Fruit fly (Drosophila melanogaster) whole organism, embryonic: Measurements from ENCODE around the gene Rcd2.

Experiments used
- Abd-B ChIP-seq: fragments of 200-800 bp; sonication (Bioruptor generic); optimal IDR thresholded peaks from 2 replicates; lab custom pipeline; 2018; ENCODE audit warnings: missing biosample characterization, mild to moderate bottlenecking, missing genetic modification characterization, moderate library complexity
- Blimp-1 ChIP-seq: fragments of 200-800 bp; sonication (Bioruptor generic); optimal IDR thresholded peaks from 3 replicates; lab custom pipeline; 2018; ENCODE audit warnings: missing biosample characterization, missing genetic modification characterization, mild to moderate bottlenecking, moderate library complexity, missing genetic modification reagents
- C15 ChIP-seq: fragments of 200-800 bp; sonication (Bioruptor generic); IDR thresholded peaks from 3 replicates; pipeline ENCODE4 v1.3.6; 2022; ENCODE audit warnings: missing biosample characterization, missing genetic modification characterization
- CG10654 ChIP-seq: fragments of 200-800 bp; sonication (Bioruptor generic); optimal IDR thresholded peaks from 2 replicates; lab custom pipeline; 2016; ENCODE audit warnings: missing biosample characterization, missing genetic modification characterization
- CG11093 ChIP-seq: fragments of 200-800 bp; sonication (Bioruptor generic); IDR thresholded peaks from 3 replicates; pipeline ENCODE4 v1.3.6; 2022; ENCODE audit warnings: missing biosample characterization, missing genetic modification characterization
- CG11504 ChIP-seq: fragments of 200-800 bp; sonication (Bioruptor generic); optimal IDR thresholded peaks from 3 replicates; lab custom pipeline; 2019; ENCODE audit warnings: missing biosample characterization, mild to moderate bottlenecking, missing genetic modification characterization, moderate library complexity
- CG13775 ChIP-seq: fragments of 200-800 bp; sonication (Bioruptor generic); optimal IDR thresholded peaks from 3 replicates; lab custom pipeline; 2017; ENCODE audit warnings: missing biosample characterization, mild to moderate bottlenecking, missing genetic modification characterization
- CG17385 ChIP-seq: fragments of 200-800 bp; sonication (Bioruptor generic); optimal IDR thresholded peaks from 3 replicates; lab custom pipeline; 2018; ENCODE audit warnings: missing biosample characterization, mild to moderate bottlenecking, missing genetic modification characterization
- CG18262 ChIP-seq: fragments of 200-800 bp; optimal IDR thresholded peaks from 3 replicates; lab custom pipeline; 2019; ENCODE audit warnings: missing biosample characterization, mild to moderate bottlenecking, missing genetic modification characterization, moderate library complexity
- CG30431 ChIP-seq: fragments of 200-800 bp; sonication (Bioruptor generic); optimal IDR thresholded peaks from 2 replicates; lab custom pipeline; 2017; ENCODE audit warnings: missing biosample characterization, missing genetic modification characterization
- CG3163 ChIP-seq: fragments of 200-800 bp; sonication (Bioruptor generic); optimal IDR thresholded peaks from 3 replicates; lab custom pipeline; 2016; ENCODE audit warnings: missing biosample characterization, missing genetic modification characterization
- CG32532 ChIP-seq: fragments of 200-800 bp; sonication (Bioruptor generic); IDR thresholded peaks from 2 replicates; pipeline ENCODE4 v1.3.6; 2022; ENCODE audit warnings: missing biosample characterization, missing genetic modification characterization
- CG4730 ChIP-seq: fragments of 200-800 bp; sonication (Bioruptor generic); IDR thresholded peaks from 2 replicates; pipeline ENCODE4 v1.3.6; 2022; ENCODE audit warnings: missing biosample characterization, missing genetic modification characterization
- CG4820 ChIP-seq: fragments of 200-800 bp; sonication (Bioruptor generic); optimal IDR thresholded peaks from 3 replicates; lab custom pipeline; 2016; ENCODE audit warnings: missing biosample characterization, missing genetic modification characterization
- CG5180 ChIP-seq: fragments of 200-800 bp; sonication (Bioruptor generic); optimal IDR thresholded peaks from 3 replicates; lab custom pipeline; 2017; ENCODE audit warnings: missing biosample characterization, missing genetic modification characterization, mild to moderate bottlenecking, moderate library complexity, missing genetic modification reagents
- CG7786 ChIP-seq: fragments of 200-800 bp; sonication (Bioruptor generic); optimal IDR thresholded peaks from 2 replicates; lab custom pipeline; 2016; ENCODE audit warnings: missing biosample characterization, missing genetic modification characterization
- CTCF ChIP-seq: fragments of 200-800 bp; sonication (Bioruptor generic); optimal IDR thresholded peaks from 2 replicates; lab custom pipeline; 2017; ENCODE audit warnings: missing biosample characterization, mild to moderate bottlenecking, missing genetic modification characterization, moderate library complexity
- CrebB ChIP-seq: fragments of 200-800 bp; sonication (Bioruptor generic); optimal IDR thresholded peaks from 3 replicates; lab custom pipeline; 2018; ENCODE audit warnings: missing biosample characterization, mild to moderate bottlenecking, missing genetic modification characterization
- D19B ChIP-seq: fragments of 200-800 bp; sonication (Bioruptor generic); optimal IDR thresholded peaks from 2 replicates; lab custom pipeline; 2017; ENCODE audit warnings: missing biosample characterization, mild to moderate bottlenecking, missing genetic modification characterization
- Dad ChIP-seq: fragments of 200-800 bp; sonication (Bioruptor generic); optimal IDR thresholded peaks from 3 replicates; lab custom pipeline; 2016; ENCODE audit warnings: missing biosample characterization, missing genetic modification characterization
- Dip2 ChIP-seq: fragments of 200-800 bp; sonication (Bioruptor generic); IDR thresholded peaks from 2 replicates; pipeline ENCODE4 v1.3.6; 2022; ENCODE audit warnings: missing biosample characterization, missing genetic modification characterization
- E2f2 ChIP-seq: fragments of 200-800 bp; sonication (Bioruptor generic); IDR thresholded peaks from 2 replicates; pipeline ENCODE4 v1.3.6; 2022; ENCODE audit warnings: missing biosample characterization, missing genetic modification characterization
- Fer1 ChIP-seq: fragments of 200-800 bp; sonication (Bioruptor generic); optimal IDR thresholded peaks from 2 replicates; lab custom pipeline; 2017; ENCODE audit warnings: missing biosample characterization, mild to moderate bottlenecking, missing genetic modification characterization
- Fer3 ChIP-seq: fragments of 200-800 bp; sonication (Bioruptor generic); optimal IDR thresholded peaks from 2 replicates; lab custom pipeline; 2018; ENCODE audit warnings: missing biosample characterization, mild to moderate bottlenecking, missing genetic modification characterization, moderate library complexity
- Gug ChIP-seq: fragments of 200-800 bp; sonication (Bioruptor generic); IDR thresholded peaks from 4 replicates; pipeline ENCODE4 v1.3.6; 2022; ENCODE audit warnings: missing biosample characterization, missing genetic modification characterization
- HmgD ChIP-seq: fragments of 200-800 bp; sonication (Bioruptor generic); optimal IDR thresholded peaks from 3 replicates; lab custom pipeline; 2016; ENCODE audit warnings: missing biosample characterization, missing genetic modification characterization
- Jarid2 ChIP-seq: fragments of 200-800 bp; sonication (Bioruptor generic); optimal IDR thresholded peaks from 3 replicates; lab custom pipeline; 2017; ENCODE audit warnings: mild to moderate bottlenecking, missing biosample characterization, missing genetic modification reagents, missing genetic modification characterization
- MBD-R2 ChIP-seq: fragments of 200-800 bp; sonication (Bioruptor generic); IDR thresholded peaks from 2 replicates; pipeline ENCODE4 v1.3.6; 2022; ENCODE audit warnings: missing biosample characterization, missing genetic modification characterization
- NfI ChIP-seq: fragments of 200-800 bp; sonication (Bioruptor generic); optimal IDR thresholded peaks from 3 replicates; lab custom pipeline; 2018; ENCODE audit warnings: missing biosample characterization, mild to moderate bottlenecking, missing genetic modification characterization, moderate library complexity
- Oaz ChIP-seq: fragments of 200-800 bp; sonication (Bioruptor generic); IDR thresholded peaks from 2 replicates; pipeline ENCODE4 v1.3.6; 2022; ENCODE audit warnings: missing biosample characterization, missing genetic modification characterization
- Taf1 ChIP-seq: fragments of 200-800 bp; sonication (Bioruptor generic); IDR thresholded peaks from 2 replicates; pipeline ENCODE4 v1.3.6; 2022; ENCODE audit warnings: missing biosample characterization, missing genetic modification characterization
- Trl ChIP-seq, 3 experiments: fragments of >200 bp in 2 of 3; fragments of 200-800 bp in 1 of 3; sonication (Bioruptor generic) in 1 of 3; optimal IDR thresholded peaks; 2 replicates in 1 of 3; 3 replicates in 2 of 3; lab custom pipeline; 2016 to 2017; ENCODE audit warnings: missing biosample characterization in 1 of 3, missing genetic modification characterization in 1 of 3
- Usf ChIP-seq: fragments of 200-800 bp; sonication (Bioruptor generic); optimal IDR thresholded peaks from 2 replicates; lab custom pipeline; 2017; ENCODE audit warnings: missing genotype, missing biosample characterization, missing genetic modification characterization
- ase ChIP-seq: fragments of 200-800 bp; sonication (Bioruptor generic); IDR thresholded peaks from 3 replicates; pipeline ENCODE4 v1.3.6; 2022; ENCODE audit warnings: missing biosample characterization, missing genetic modification characterization
- dmrt11E ChIP-seq: fragments of 200-800 bp; sonication (Bioruptor generic); optimal IDR thresholded peaks from 3 replicates; lab custom pipeline; 2018; ENCODE audit warnings: missing biosample characterization, mild to moderate bottlenecking, missing genetic modification characterization, moderate library complexity
- dmrt99B ChIP-seq: fragments of 200-800 bp; sonication (Bioruptor generic); optimal IDR thresholded peaks from 2 replicates; lab custom pipeline; 2018; ENCODE audit warnings: missing biosample characterization, mild to moderate bottlenecking, missing genetic modification characterization, moderate library complexity
- ems ChIP-seq: fragments of 200-800 bp; sonication (Bioruptor generic); optimal IDR thresholded peaks from 3 replicates; lab custom pipeline; 2016; ENCODE audit warnings: missing biosample characterization, missing genetic modification characterization
- eve ChIP-seq, 2 experiments: fragments of >200 bp; optimal IDR thresholded peaks; 2 replicates each; lab custom pipeline; 2017; ENCODE audit warnings: missing biosample characterization in 2 of 2, missing genetic modification characterization in 2 of 2
- gcm2 ChIP-seq: fragments of 200-800 bp; sonication (Bioruptor generic); optimal IDR thresholded peaks from 2 replicates; lab custom pipeline; 2016; ENCODE audit warnings: missing biosample characterization, missing genetic modification characterization
- gro ChIP-seq: fragments of 200-800 bp; sonication (Bioruptor generic); optimal IDR thresholded peaks from 2 replicates; lab custom pipeline; 2016; ENCODE audit warnings: missing biosample characterization, missing genetic modification characterization
- gt ChIP-seq: fragments of 200-800 bp; sonication (Bioruptor generic); IDR thresholded peaks from 2 replicates; pipeline ENCODE4 v1.3.6; 2022; ENCODE audit warnings: missing biosample characterization, missing genetic modification characterization
- hth ChIP-seq: fragments of >200 bp; optimal IDR thresholded peaks from 2 replicates; lab custom pipeline; 2017; ENCODE audit warnings: inconsistent platforms
- kay ChIP-seq: fragments of 200-800 bp; sonication (Bioruptor generic); optimal IDR thresholded peaks from 2 replicates; lab custom pipeline; 2016; ENCODE audit warnings: missing biosample characterization, missing genetic modification characterization
- kni ChIP-seq: fragments of 200-800 bp; sonication (Bioruptor generic); optimal IDR thresholded peaks from 3 replicates; lab custom pipeline; 2017; ENCODE audit warnings: mild to moderate bottlenecking, missing biosample characterization, missing genetic modification reagents, missing genetic modification characterization
- luna ChIP-seq: fragments of 200-800 bp; sonication (Bioruptor generic); optimal IDR thresholded peaks from 2 replicates; lab custom pipeline; 2016; ENCODE audit warnings: missing biosample characterization, missing genetic modification characterization
- peb ChIP-seq: fragments of 200-800 bp; sonication (Bioruptor generic); IDR thresholded peaks from 2 replicates; pipeline ENCODE4 v1.3.6; 2022; ENCODE audit warnings: missing biosample characterization, missing genetic modification characterization
- pros ChIP-seq: fragments of 200-800 bp; sonication (Bioruptor generic); optimal IDR thresholded peaks from 3 replicates; lab custom pipeline; 2019; ENCODE audit warnings: missing biosample characterization, mild to moderate bottlenecking, missing genetic modification characterization, moderate library complexity
- pum ChIP-seq: fragments of 200-800 bp; sonication (Bioruptor generic); optimal IDR thresholded peaks from 2 replicates; lab custom pipeline; 2016; ENCODE audit warnings: missing biosample characterization, missing genetic modification characterization
- run ChIP-seq: fragments of 200-800 bp; sonication (Bioruptor generic); optimal IDR thresholded peaks from 3 replicates; lab custom pipeline; 2018; ENCODE audit warnings: missing biosample characterization, mild to moderate bottlenecking, missing genetic modification characterization
- sna ChIP-seq: fragments of 200-800 bp; sonication (Bioruptor generic); IDR thresholded peaks from 2 replicates; pipeline ENCODE4 v1.3.6; 2022; ENCODE audit warnings: missing biosample characterization, missing genetic modification characterization; ENCODE audit not compliant: partially characterized antibody
- stc ChIP-seq: fragments of 200-800 bp; sonication (Bioruptor generic); IDR thresholded peaks from 2 replicates; pipeline ENCODE4 v1.3.6; 2022; ENCODE audit warnings: missing biosample characterization, missing genetic modification characterization
- tio ChIP-seq: fragments of 200-800 bp; sonication (Bioruptor generic); optimal IDR thresholded peaks from 2 replicates; lab custom pipeline; 2017; ENCODE audit warnings: missing biosample characterization, missing genetic modification characterization, inconsistent platforms

Rcd2 gene

dm6 chr3L:20518805-20519503, 21.3 kb downstream of the Rcd2 start, which contains the start of gene BNIP3 (continued):
- TF ChIP-seq Oaz (GFP tag; lab: Robert Waterston, UW) (no peak), Dip2 (no peak), CG30431 (GFP tag; lab: Kevin White, UChicago) (no peak), Abd-B (GFP tag; lab: Kevin White, UChicago) (no peak), peb (GFP tag; lab: Robert Waterston, UW) (no peak), CG5180 (GFP tag; lab: Kevin White, UChicago) (no peak), D19B (GFP tag; lab: Kevin White, UChicago) (no peak), Taf1 (GFP tag; lab: Robert Waterston, UW) (no peak), NfI (GFP tag; lab: Kevin White, UChicago) (no peak), gro (GFP tag; lab: Kevin White, UChicago) (no peak), Fer3 (tag; lab: Kevin White, UChicago) (no peak), CTCF (no peak), CG18262 (tag; lab: Kevin White, UChicago) (no peak), CG13775 (GFP tag; lab: Kevin White, UChicago) (no peak), CG32532 (GFP tag; lab: Robert Waterston, UW) (no peak), Blimp-1 (no peak), CG4820 (GFP tag; lab: Kevin White, UChicago) (no peak), Jarid2 (GFP tag; lab: Kevin White, UChicago) (peak; percentile 24), CG11504 (peak; percentile 46), C15 (GFP tag; lab: Robert Waterston, UW) (no peak), E2f2 (peak; percentile 85), hth (lab: Kevin White, UChicago) (no peak), ase (no peak), CrebB (tag; lab: Kevin White, UChicago) (no peak), kay (GFP tag; lab: Kevin White, UChicago) (no peak), HmgD (GFP tag; lab: Kevin White, UChicago) (no peak), pum (GFP tag; lab: Kevin White, UChicago) (no peak), CG11093 (GFP tag; lab: Robert Waterston, UW) (no peak), CG3163 (GFP tag; lab: Kevin White, UChicago) (no peak), sna (GFP tag; lab: Robert Waterston, UW) (no peak), Usf (GFP tag; lab: Kevin White, UChicago) (no peak), CG10654 (GFP tag; lab: Kevin White, UChicago) (no peak), gcm2 (GFP tag; lab: Kevin White, UChicago) (no peak), CG7786 (GFP tag; lab: Kevin White, UChicago) (no peak), dmrt11E (no peak), eve (GFP tag; optimal IDR thresholded peaks at IDR 0.05; lab: Kevin White, UChicago) (peak in 1 of 2 experiments; percentile 68), tio (GFP tag; lab: Kevin White, UChicago) (no peak), luna (GFP tag; lab: Kevin White, UChicago) (no peak), Fer1 (GFP tag; lab: Kevin White, UChicago) (peak; percentile 6), pros (GFP tag; lab: Kevin White, UChicago) (no peak), CG4730 (GFP tag; lab: Robert Waterston, UW) (no peak), MBD-R2 (GFP tag; lab: Robert Waterston, UW) (peak; percentile 23; the same call in 1 of the 2 replicates), Gug (no peak), CG17385 (GFP tag; lab: Kevin White, UChicago) (no peak), stc (GFP tag; lab: Robert Waterston, UW) (no peak), dmrt99B (tag; lab: Kevin White, UChicago) (peak; percentile 13), ems (GFP tag; lab: Kevin White, UChicago) (no peak), Trl (optimal IDR thresholded peaks at IDR 0.05; lab: Kevin White, UChicago) (no peak), Trl (GFP tag; optimal IDR thresholded peaks at IDR 0.05; lab: Kevin White, UChicago) (no peak), kni (GFP tag; lab: Kevin White, UChicago) (peak; percentile 5), run (tag; lab: Kevin White, UChicago) (no peak), gt (GFP tag; lab: Robert Waterston, UW) (no peak), Dad (GFP tag; lab: Kevin White, UChicago) (no peak)
